Worm (Caenorhabditis elegans) whole organism, L2 larva: Measurements from ENCODE around the gene F56C9.3.

Experiments used
- F13H6.1 ChIP-seq: sonication (generic microtip); optimal IDR thresholded peaks from 2 replicates; lab custom pipeline; 2016; ENCODE audit warnings: missing genetic modification characterization, missing compliant biosample characterization
- R02D3.7 ChIP-seq: fragments of 150-350 bp; optimal IDR thresholded peaks from 2 replicates; lab custom pipeline; 2014; ENCODE audit warnings: missing biosample characterization, missing genetic modification characterization
- Y55F3AM.14 ChIP-seq: fragments of 200-800 bp; sonication (Bioruptor generic); optimal IDR thresholded peaks from 2 replicates; lab custom pipeline; 2018; ENCODE audit warnings: mild to moderate bottlenecking, missing genetic modification characterization, missing compliant biosample characterization
- alr-1 ChIP-seq: fragments of 150-350 bp; optimal IDR thresholded peaks from 2 replicates; lab custom pipeline; 2014; ENCODE audit warnings: missing biosample characterization, missing genetic modification characterization
- ama-1 ChIP-seq: fragments of 150-350 bp; optimal IDR thresholded peaks from 2 replicates; lab custom pipeline; 2018; ENCODE audit warnings: inconsistent platforms
- ceh-16 ChIP-seq: fragments of 150-350 bp; optimal IDR thresholded peaks from 2 replicates; lab custom pipeline; 2014; ENCODE audit warnings: missing biosample characterization, missing genetic modification characterization
- ceh-82 ChIP-seq: fragments of 150-350 bp; optimal IDR thresholded peaks from 2 replicates; lab custom pipeline; 2014; ENCODE audit warnings: missing biosample characterization, missing genetic modification characterization
- crh-2 ChIP-seq: sonication (generic microtip); optimal IDR thresholded peaks from 2 replicates; lab custom pipeline; 2017; ENCODE audit warnings: missing biosample characterization, missing genetic modification characterization
- dmd-4 ChIP-seq: sonication (generic microtip); optimal IDR thresholded peaks from 2 replicates; lab custom pipeline; 2017; ENCODE audit warnings: missing biosample characterization, missing genetic modification characterization
- elt-1 ChIP-seq: fragments of 150-350 bp; optimal IDR thresholded peaks from 2 replicates; lab custom pipeline; 2014; ENCODE audit warnings: missing biosample characterization, missing genetic modification characterization
- fos-1 ChIP-seq: fragments of 150-350 bp; optimal IDR thresholded peaks from 2 replicates; lab custom pipeline; 2014; ENCODE audit warnings: missing biosample characterization, missing genetic modification characterization
- gmeb-1 ChIP-seq: fragments of 150-350 bp; optimal IDR thresholded peaks from 2 replicates; lab custom pipeline; 2014; ENCODE audit warnings: missing biosample characterization, missing genetic modification characterization
- lsy-2 ChIP-seq, 2 experiments: fragments of 150-350 bp in 1 of 2; sonication (generic microtip) in 1 of 2; optimal IDR thresholded peaks; 2 replicates each; lab custom pipeline; 2014 to 2017; ENCODE audit warnings: missing biosample characterization in 2 of 2, missing genetic modification characterization in 2 of 2
- mbf-1 ChIP-seq: sonication (generic microtip); optimal IDR thresholded peaks from 2 replicates; lab custom pipeline; 2017; ENCODE audit warnings: missing biosample characterization, missing genetic modification characterization
- mdl-1 ChIP-seq, 2 experiments: fragments of 150-350 bp in 1 of 2; sonication (generic microtip) in 1 of 2; optimal IDR thresholded peaks; 2 replicates each; lab custom pipeline; 2017; ENCODE audit warnings: missing biosample characterization in 2 of 2, missing genetic modification characterization in 2 of 2
- nhr-11 ChIP-seq: fragments of 150-350 bp; optimal IDR thresholded peaks from 2 replicates; lab custom pipeline; 2014; ENCODE audit warnings: missing biosample characterization, missing genetic modification characterization
- nhr-12 ChIP-seq: fragments of 150-350 bp; optimal IDR thresholded peaks from 2 replicates; lab custom pipeline; 2014; ENCODE audit warnings: missing biosample characterization, missing genetic modification characterization
- nhr-129 ChIP-seq: fragments of 150-350 bp; optimal IDR thresholded peaks from 2 replicates; lab custom pipeline; 2014; ENCODE audit warnings: missing biosample characterization, missing genetic modification characterization
- nhr-21 ChIP-seq: fragments of 150-350 bp; optimal IDR thresholded peaks from 2 replicates; lab custom pipeline; 2014; ENCODE audit warnings: missing biosample characterization, missing genetic modification characterization
- nhr-25 ChIP-seq: fragments of 150-350 bp; sonication (generic microtip); optimal IDR thresholded peaks from 3 replicates; lab custom pipeline; 2014; ENCODE audit warnings: missing biosample characterization, missing genetic modification characterization
- nhr-6 ChIP-seq: fragments of 150-350 bp; optimal IDR thresholded peaks from 2 replicates; lab custom pipeline; 2014; ENCODE audit warnings: missing biosample characterization, missing genetic modification characterization
- nhr-77 ChIP-seq: fragments of 150-350 bp; optimal IDR thresholded peaks from 2 replicates; lab custom pipeline; 2014; ENCODE audit warnings: missing biosample characterization, missing genetic modification characterization
- sem-4 ChIP-seq: fragments of 150-350 bp; optimal IDR thresholded peaks from 2 replicates; lab custom pipeline; 2014; ENCODE audit warnings: missing biosample characterization, missing genetic modification reagents, missing genetic modification characterization
- skn-1 ChIP-seq: sonication (generic microtip); optimal IDR thresholded peaks from 2 replicates; lab custom pipeline; 2017; ENCODE audit warnings: missing biosample characterization, missing genetic modification characterization
- sma-9 ChIP-seq, 2 experiments: fragments of 150-350 bp in 1 of 2; sonication (generic microtip) in 1 of 2; optimal IDR thresholded peaks; 2 replicates each; lab custom pipeline; 2014 to 2016; ENCODE audit warnings: missing genetic modification characterization in 2 of 2, mild to moderate bottlenecking in 1 of 2, missing biosample characterization in 1 of 2, missing compliant biosample characterization in 1 of 2, missing genetic modification reagents in 1 of 2, moderate library complexity in 1 of 2
- snpc-4 ChIP-seq: fragments of 150-350 bp; optimal IDR thresholded peaks from 2 replicates; lab custom pipeline; 2014; ENCODE audit warnings: missing biosample characterization, missing genetic modification characterization
- unc-39 ChIP-seq: fragments of 150-350 bp; optimal IDR thresholded peaks from 2 replicates; lab custom pipeline; 2014; ENCODE audit warnings: missing biosample characterization, missing genetic modification characterization
- zag-1 ChIP-seq: fragments of 150-350 bp; optimal IDR thresholded peaks from 2 replicates; lab custom pipeline; 2014; ENCODE audit warnings: missing biosample characterization, missing genetic modification characterization
- ztf-1 ChIP-seq: fragments of 200-800 bp; sonication (Bioruptor generic); conservative IDR thresholded peaks from 2 replicates; pipeline ENCODE4 v1.3.6; 2022; ENCODE audit warnings: missing genetic modification characterization, missing compliant biosample characterization
- ztf-11 ChIP-seq: sonication (generic microtip); optimal IDR thresholded peaks from 2 replicates; lab custom pipeline; 2017; ENCODE audit warnings: missing biosample characterization, missing genetic modification characterization
- ztf-4 ChIP-seq: fragments of 150-350 bp; optimal IDR thresholded peaks from 2 replicates; lab custom pipeline; 2014; ENCODE audit warnings: missing biosample characterization, missing genetic modification characterization

The F56C9.3 gene

DNA sequence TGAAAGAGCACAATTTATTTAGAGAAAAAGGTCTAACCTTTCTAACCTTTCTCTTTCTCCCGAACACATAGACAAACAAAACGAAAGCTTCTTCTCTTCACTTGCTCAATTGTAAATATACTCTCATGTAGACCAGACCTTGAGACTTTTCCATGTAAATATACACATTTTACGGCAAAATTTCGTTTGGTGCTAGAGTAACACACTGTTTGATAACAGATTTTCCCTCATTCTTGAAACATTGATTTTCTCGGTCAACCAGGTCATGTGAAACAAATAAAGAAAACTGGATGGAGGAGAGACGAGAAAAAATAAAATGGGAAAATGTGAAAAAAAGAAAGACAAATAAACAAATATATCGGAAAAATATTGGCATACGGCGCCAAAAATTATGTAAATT is 10.9 kb downstream of the F56C9.3 start:
- no peak for TF ChIP-seq ceh-82 (tag; lab: Kevin White, UChicago)
- TF ChIP-seq sma-9 (GFP tag; optimal IDR thresholded peaks at IDR 0.05; lab: Kevin White, UChicago) = peak; percentile 35
- TF ChIP-seq sma-9 (tag; optimal IDR thresholded peaks at IDR 0.05; lab: Kevin White, UChicago) = no peak
- TF ChIP-seq crh-2 = peak; percentile 11
- TF ChIP-seq ztf-1 = no peak
- no peak for TF ChIP-seq unc-39 (tag; lab: Kevin White, UChicago)
- no peak for TF ChIP-seq gmeb-1 (tag; lab: Kevin White, UChicago)
- TF ChIP-seq skn-1 = no peak
- peak; percentile 8 for TF ChIP-seq fos-1 (tag; lab: Kevin White, UChicago)
- no peak for TF ChIP-seq nhr-77 (tag; lab: Kevin White, UChicago)
- peak; percentile 66 for TF ChIP-seq F13H6.1 (tag; lab: Kevin White, UChicago)
- no peak for TF ChIP-seq nhr-12 (tag; lab: Kevin White, UChicago)
- no peak for TF ChIP-seq elt-1 (tag; lab: Kevin White, UChicago)
- TF ChIP-seq nhr-129 (tag; lab: Kevin White, UChicago) = peak; percentile 41

DNA sequence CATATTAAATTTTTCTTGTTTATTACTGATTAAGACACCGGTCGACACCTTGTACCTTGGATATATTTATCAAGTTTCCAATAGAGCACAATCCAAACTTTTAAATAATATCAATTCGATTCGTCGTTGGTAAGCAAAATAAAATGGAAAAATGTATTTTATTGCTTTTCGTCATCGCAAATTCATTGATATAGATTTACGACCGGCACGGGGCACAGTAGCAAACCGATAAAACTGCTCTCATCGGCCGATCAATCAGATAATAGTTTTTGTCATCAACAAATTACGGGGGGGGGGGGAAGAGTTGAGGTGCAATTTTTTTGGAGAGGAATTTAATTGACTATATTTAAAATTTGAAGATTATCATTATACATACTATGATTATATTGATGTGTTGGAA is 12.2 kb downstream of the F56C9.3 start:
- TF ChIP-seq fos-1 (tag; lab: Kevin White, UChicago) = peak; percentile 57
- TF ChIP-seq elt-1 (tag; lab: Kevin White, UChicago) = no peak

- TF ChIP-seq sem-4 (tag; lab: Kevin White, UChicago) = no peak
- no peak for TF ChIP-seq gmeb-1 (tag; lab: Kevin White, UChicago)
- TF ChIP-seq mdl-1 (tag; optimal IDR thresholded peaks at IDR 0.05; lab: Kevin White, UChicago) = no peak
- no peak for TF ChIP-seq F13H6.1 (tag; lab: Kevin White, UChicago)
- no peak for TF ChIP-seq ztf-4 (tag; lab: Kevin White, UChicago)
- no peak for TF ChIP-seq snpc-4 (tag; lab: Kevin White, UChicago)
- TF ChIP-seq nhr-77 (tag; lab: Kevin White, UChicago) = no peak
- TF ChIP-seq Y55F3AM.14 (GFP tag; lab: Kevin White, UChicago) = no peak
- no peak for TF ChIP-seq nhr-12 (tag; lab: Kevin White, UChicago)
- no peak for TF ChIP-seq nhr-6 (tag; lab: Kevin White, UChicago)
- TF ChIP-seq nhr-129 (tag; lab: Kevin White, UChicago) = no peak
- no peak for TF ChIP-seq R02D3.7
- peak; percentile 48 for TF ChIP-seq nhr-25 (tag; lab: Kevin White, UChicago)
- TF ChIP-seq ama-1 (lab: Kevin White, UChicago) = peak; percentile 36
- no peak for TF ChIP-seq zag-1 (tag; lab: Kevin White, UChicago)
- no peak for TF ChIP-seq nhr-11
- peak in 1 of 2 experiments; percentile 29 for TF ChIP-seq lsy-2 (tag; optimal IDR thresholded peaks at IDR 0.05; lab: Kevin White, UChicago)
- no peak for TF ChIP-seq mbf-1 (tag; lab: Kevin White, UChicago)
- TF ChIP-seq sma-9 (GFP tag; optimal IDR thresholded peaks at IDR 0.05; lab: Kevin White, UChicago) = no peak
- no peak for TF ChIP-seq sma-9 (tag; optimal IDR thresholded peaks at IDR 0.05; lab: Kevin White, UChicago)
- TF ChIP-seq ztf-11 = no peak
- peak; percentile 30 for TF ChIP-seq nhr-21 (tag; lab: Kevin White, UChicago)
- TF ChIP-seq ceh-82 (tag; lab: Kevin White, UChicago) = no peak
- TF ChIP-seq elt-1 (tag; lab: Kevin White, UChicago) = no peak
- no peak for TF ChIP-seq ceh-16 (tag; lab: Kevin White, UChicago)
- peak; percentile 26 for TF ChIP-seq crh-2
Measured at ce11 chrIII:7329155-7329732, 18.2 kb downstream of the F56C9.3 start, which contains the start of gene lab-2. lab-2 (minus strand) TSS chrIII:7329607.

DNA sequence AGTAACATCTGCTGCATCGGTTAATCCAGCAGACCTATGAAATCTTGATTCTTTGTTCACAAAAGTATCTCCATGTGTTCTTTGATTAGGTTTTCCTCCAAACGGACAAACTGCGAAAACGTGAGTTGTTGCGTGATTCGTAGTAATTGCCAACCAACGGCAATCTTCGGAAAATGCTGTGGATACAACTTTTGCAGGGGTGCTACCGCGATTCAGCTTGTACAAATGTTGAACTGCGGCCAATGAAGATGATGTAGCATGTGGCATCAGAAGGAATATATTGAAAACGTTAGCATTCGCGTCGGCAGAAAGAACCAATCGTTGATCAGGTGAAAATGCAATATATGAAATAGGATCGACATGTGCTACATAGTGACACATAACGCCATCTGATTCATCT is 20.6 kb downstream of the F56C9.3 start:
- TF ChIP-seq snpc-4 (tag; lab: Kevin White, UChicago) (no peak), ama-1 (lab: Kevin White, UChicago) (no peak), dmd-4 (tag; lab: Kevin White, UChicago) (no peak), alr-1 (no peak)

- TF ChIP-seq nhr-129 (tag; lab: Kevin White, UChicago) = peak; percentile 57
- peak in 1 of 2 experiments; percentile 12 for TF ChIP-seq lsy-2 (tag; optimal IDR thresholded peaks at IDR 0.05; lab: Kevin White, UChicago)
- peak; percentile 11 for TF ChIP-seq crh-2
- TF ChIP-seq, all 48 proteins: peak for 3; not testable (repeated sequence) for 45
Measured at ce11 chrIII:7333906-7334531, 22.9 kb downstream of the F56C9.3 start.
